Fruit fly (Drosophila melanogaster) whole organism, embryonic: ENCODE measurements around the gene Sam-S.

Experiments
- Blimp-1 ChIP-seq: fragments of 200-800 bp; sonication (Bioruptor generic); optimal IDR thresholded peaks from 3 replicates; lab custom pipeline; 2018; ENCODE audit warnings: missing biosample characterization, missing genetic modification characterization, mild to moderate bottlenecking, moderate library complexity, missing genetic modification reagents
- CG10147 ChIP-seq: fragments of 200-800 bp; sonication (Bioruptor generic); optimal IDR thresholded peaks from 2 replicates; lab custom pipeline; 2019; ENCODE audit warnings: missing biosample characterization, mild to moderate bottlenecking, missing genetic modification characterization, moderate library complexity
- CG11695 ChIP-seq: fragments of 200-800 bp; sonication (Bioruptor generic); IDR thresholded peaks from 3 replicates; pipeline ENCODE4 v1.3.6; 2022; ENCODE audit warnings: missing biosample characterization, missing genetic modification characterization
- CG13296 ChIP-seq: fragments of 200-800 bp; sonication (Bioruptor generic); optimal IDR thresholded peaks from 3 replicates; lab custom pipeline; 2018; ENCODE audit warnings: missing biosample characterization, mild to moderate bottlenecking, missing genetic modification characterization
- CG14860 ChIP-seq: fragments of 200-800 bp; sonication (Bioruptor generic); IDR thresholded peaks from 3 replicates; pipeline ENCODE4 v1.3.6; 2022; ENCODE audit warnings: missing biosample characterization, missing genetic modification characterization; ENCODE audit not compliant: partially characterized antibody
- CG1603 ChIP-seq: fragments of 200-800 bp; sonication (Bioruptor generic); optimal IDR thresholded peaks from 2 replicates; lab custom pipeline; 2019; ENCODE audit warnings: missing biosample characterization, mild to moderate bottlenecking, missing genetic modification characterization, moderate library complexity
- CG16813 ChIP-seq: fragments of 200-800 bp; sonication (Bioruptor generic); IDR thresholded peaks from 3 replicates; pipeline ENCODE4 v1.3.6; 2022; ENCODE audit warnings: missing biosample characterization, missing genetic modification characterization; ENCODE audit not compliant: partially characterized antibody
- CG17912 ChIP-seq: fragments of 200-800 bp; sonication (Bioruptor generic); optimal IDR thresholded peaks from 2 replicates; lab custom pipeline; 2018; ENCODE audit warnings: missing biosample characterization, mild to moderate bottlenecking, missing genetic modification characterization
- CG18262 ChIP-seq: fragments of 200-800 bp; optimal IDR thresholded peaks from 3 replicates; lab custom pipeline; 2019; ENCODE audit warnings: missing biosample characterization, mild to moderate bottlenecking, missing genetic modification characterization, moderate library complexity
- CG18599 ChIP-seq: fragments of 200-800 bp; sonication (Bioruptor generic); optimal IDR thresholded peaks from 3 replicates; lab custom pipeline; 2017; ENCODE audit warnings: missing biosample characterization, missing genetic modification characterization, mild to moderate bottlenecking, moderate library complexity, missing genetic modification reagents
- CG2875 ChIP-seq: fragments of 200-800 bp; sonication (Bioruptor generic); optimal IDR thresholded peaks from 2 replicates; lab custom pipeline; 2017; ENCODE audit warnings: missing biosample characterization, mild to moderate bottlenecking, missing genetic modification characterization, missing genetic modification reagents
- CG31388 ChIP-seq: fragments of 200-800 bp; sonication (Bioruptor generic); optimal IDR thresholded peaks from 2 replicates; lab custom pipeline; 2016; ENCODE audit warnings: missing biosample characterization, missing genetic modification characterization
- CG32767 ChIP-seq: fragments of 200-800 bp; sonication (Bioruptor generic); IDR thresholded peaks from 2 replicates; pipeline ENCODE4 v1.3.6; 2022; ENCODE audit warnings: missing biosample characterization, missing genetic modification characterization
- CG3281 ChIP-seq: fragments of 200-800 bp; sonication (Bioruptor generic); optimal IDR thresholded peaks from 3 replicates; lab custom pipeline; 2017; ENCODE audit warnings: missing biosample characterization, mild to moderate bottlenecking, missing genetic modification characterization
- CG3995 ChIP-seq: fragments of 200-800 bp; sonication (Bioruptor generic); optimal IDR thresholded peaks from 3 replicates; lab custom pipeline; 2016; ENCODE audit warnings: missing biosample characterization, missing genetic modification characterization
- CG4404 ChIP-seq: fragments of 200-800 bp; sonication (Bioruptor generic); IDR thresholded peaks from 2 replicates; pipeline ENCODE4 v1.3.6; 2022; ENCODE audit warnings: missing biosample characterization, missing genetic modification characterization
- CG4730 ChIP-seq: fragments of 200-800 bp; sonication (Bioruptor generic); IDR thresholded peaks from 2 replicates; pipeline ENCODE4 v1.3.6; 2022; ENCODE audit warnings: missing biosample characterization, missing genetic modification characterization
- CG8089 ChIP-seq: fragments of 200-800 bp; sonication (Bioruptor generic); optimal IDR thresholded peaks from 3 replicates; lab custom pipeline; 2016; ENCODE audit warnings: missing biosample characterization, missing genetic modification characterization
- CG8944 ChIP-seq: fragments of 200-800 bp; sonication (Bioruptor generic); optimal IDR thresholded peaks from 3 replicates; lab custom pipeline; 2016; ENCODE audit warnings: missing biosample characterization, missing genetic modification characterization
- CkIIα-i1 ChIP-seq: fragments of 200-800 bp; sonication (Bioruptor generic); IDR thresholded peaks from 2 replicates; pipeline ENCODE4 v1.3.6; 2022; ENCODE audit warnings: missing biosample characterization, missing genetic modification characterization
- D ChIP-seq, 2 experiments: fragments of 200-800 bp in 1 of 2; fragments of >200 bp in 1 of 2; sonication (Bioruptor generic) in 1 of 2; optimal IDR thresholded peaks; 2 replicates in 1 of 2; 3 replicates in 1 of 2; lab custom pipeline; 2017; ENCODE audit warnings: mild to moderate bottlenecking in 1 of 2, missing biosample characterization in 1 of 2, missing genetic modification characterization in 1 of 2, missing genetic modification reagents in 1 of 2
- ERR ChIP-seq: fragments of 200-800 bp; sonication (Bioruptor generic); optimal IDR thresholded peaks from 2 replicates; lab custom pipeline; 2016; ENCODE audit warnings: missing biosample characterization, missing genetic modification characterization
- Hey ChIP-seq: fragments of 200-800 bp; sonication (Bioruptor generic); optimal IDR thresholded peaks from 3 replicates; lab custom pipeline; 2018; ENCODE audit warnings: missing biosample characterization, mild to moderate bottlenecking, missing genetic modification characterization
- PHDP ChIP-seq: fragments of 200-800 bp; sonication (Bioruptor generic); optimal IDR thresholded peaks from 3 replicates; lab custom pipeline; 2018; ENCODE audit warnings: missing biosample characterization, mild to moderate bottlenecking, missing genetic modification characterization, moderate library complexity
- Rfx ChIP-seq: fragments of 200-800 bp; sonication (Bioruptor generic); IDR thresholded peaks from 2 replicates; pipeline ENCODE4 v1.3.6; 2022; ENCODE audit warnings: missing biosample characterization, missing genetic modification characterization
- Sry-β ChIP-seq: fragments of 200-800 bp; sonication (Bioruptor generic); optimal IDR thresholded peaks from 2 replicates; lab custom pipeline; 2018; ENCODE audit warnings: missing biosample characterization, mild to moderate bottlenecking, missing genetic modification characterization, moderate library complexity
- Ssrp ChIP-seq: fragments of 200-800 bp; sonication (Bioruptor generic); optimal IDR thresholded peaks from 2 replicates; lab custom pipeline; 2018; ENCODE audit warnings: missing biosample characterization, mild to moderate bottlenecking, missing genetic modification characterization, moderate library complexity
- Taf1 ChIP-seq: fragments of 200-800 bp; sonication (Bioruptor generic); IDR thresholded peaks from 2 replicates; pipeline ENCODE4 v1.3.6; 2022; ENCODE audit warnings: missing biosample characterization, missing genetic modification characterization
- Vsx1 ChIP-seq: fragments of 200-800 bp; sonication (Bioruptor generic); optimal IDR thresholded peaks from 2 replicates; lab custom pipeline; 2017; ENCODE audit warnings: missing biosample characterization, mild to moderate bottlenecking, missing genetic modification characterization, missing genetic modification reagents
- cad ChIP-seq: fragments of >200 bp; optimal IDR thresholded peaks from 2 replicates; lab custom pipeline; 2017; ENCODE audit warnings: missing biosample characterization, missing genetic modification characterization
- chm ChIP-seq: fragments of 200-800 bp; sonication (Bioruptor generic); IDR thresholded peaks from 2 replicates; pipeline ENCODE4 v1.3.6; 2022; ENCODE audit warnings: missing biosample characterization, missing genetic modification characterization
- croc ChIP-seq: fragments of 200-800 bp; sonication (Bioruptor generic); conservative IDR thresholded peaks from 3 replicates; pipeline ENCODE4 v1.3.6; 2022; ENCODE audit warnings: missing biosample characterization, missing genetic modification characterization
- dati ChIP-seq: fragments of 200-800 bp; sonication (Bioruptor generic); IDR thresholded peaks from 2 replicates; pipeline ENCODE4 v1.3.6; 2022; ENCODE audit warnings: missing biosample characterization, missing genetic modification characterization
- h ChIP-seq: fragments of >200 bp; optimal IDR thresholded peaks from 2 replicates; lab custom pipeline; 2017
- lola ChIP-seq, 3 experiments: fragments of >200 bp in 2 of 3; fragments of 200-800 bp in 1 of 3; sonication (Bioruptor generic) in 1 of 3; optimal IDR thresholded peaks; 2 replicates each; lab custom pipeline; 2017 to 2019; ENCODE audit warnings: missing biosample characterization in 3 of 3, missing genetic modification characterization in 3 of 3, mild to moderate bottlenecking in 1 of 3, moderate library complexity in 1 of 3
- lov ChIP-seq, 2 experiments: fragments of 200-800 bp in 1 of 2; fragments of >200 bp in 1 of 2; sonication (Bioruptor generic) in 1 of 2; IDR thresholded peaks in 1 of 2; optimal IDR thresholded peaks in 1 of 2; 2 replicates in 1 of 2; 3 replicates in 1 of 2; pipeline versions ENCODE4 v1.3.6 to Lab custom; 2017 to 2022; ENCODE audit warnings: missing biosample characterization in 1 of 2, missing genetic modification characterization in 1 of 2
- maf-S ChIP-seq: fragments of 200-800 bp; sonication (Bioruptor generic); optimal IDR thresholded peaks from 2 replicates; lab custom pipeline; 2016; ENCODE audit warnings: missing biosample characterization, missing genetic modification characterization
- odd ChIP-seq: fragments of 200-800 bp; sonication (Bioruptor generic); optimal IDR thresholded peaks from 2 replicates; lab custom pipeline; 2017; ENCODE audit warnings: missing biosample characterization, mild to moderate bottlenecking, missing genetic modification characterization
- onecut ChIP-seq: fragments of 200-800 bp; sonication (Bioruptor generic); IDR thresholded peaks from 2 replicates; pipeline ENCODE4 v1.3.6; 2022; ENCODE audit warnings: missing biosample characterization, missing genetic modification characterization
- org-1 ChIP-seq: fragments of 200-800 bp; sonication (Bioruptor generic); optimal IDR thresholded peaks from 2 replicates; lab custom pipeline; 2017; ENCODE audit warnings: missing biosample characterization, missing genetic modification characterization
- pan ChIP-seq, 4 experiments: fragments of >200 bp in 3 of 4; fragments of 200-800 bp in 1 of 4; sonication (Bioruptor generic) in 1 of 4; optimal IDR thresholded peaks in 3 of 4; IDR thresholded peaks in 1 of 4; 2 replicates each; pipeline versions ENCODE4 v1.3.6 to Lab custom; 2017 to 2022; ENCODE audit warnings: missing biosample characterization in 2 of 4, missing genetic modification characterization in 2 of 4, mixed read lengths in 1 of 4
- peb ChIP-seq: fragments of 200-800 bp; sonication (Bioruptor generic); IDR thresholded peaks from 2 replicates; pipeline ENCODE4 v1.3.6; 2022; ENCODE audit warnings: missing biosample characterization, missing genetic modification characterization
- phol ChIP-seq: fragments of 200-800 bp; sonication (Bioruptor generic); optimal IDR thresholded peaks from 3 replicates; lab custom pipeline; 2018; ENCODE audit warnings: missing biosample characterization, mild to moderate bottlenecking, missing genetic modification characterization, moderate library complexity
- sisA ChIP-seq: fragments of 200-800 bp; sonication (Bioruptor generic); IDR thresholded peaks from 2 replicates; pipeline ENCODE4 v1.3.6; 2022; ENCODE audit warnings: missing biosample characterization, missing genetic modification characterization
- toy ChIP-seq: fragments of 200-800 bp; sonication (Bioruptor generic); IDR thresholded peaks from 2 replicates; pipeline ENCODE4 v1.3.6; 2022; ENCODE audit warnings: missing biosample characterization, missing genetic modification characterization
- unc-4 ChIP-seq: fragments of 200-800 bp; sonication (Bioruptor generic); IDR thresholded peaks from 2 replicates; pipeline ENCODE4 v1.3.6; 2022; ENCODE audit warnings: missing biosample characterization, missing genetic modification characterization; ENCODE audit not compliant: partially characterized antibody
- zfh2 ChIP-seq: fragments of 200-800 bp; sonication (Bioruptor generic); optimal IDR thresholded peaks from 2 replicates; lab custom pipeline; 2016; ENCODE audit warnings: missing biosample characterization, missing genetic modification characterization

The Sam-S gene

dm6 chr2L:116388-116787, 9.7 kb downstream of the Sam-S start, which contains the start of gene CG13694:
TSS of gene CG13694 (minus strand) at chr2L:116488.
- TF ChIP-seq cad (GFP tag; lab: Kevin White, UChicago) = no peak

dm6 chr2L:117750-118149, 11.0 kb downstream of the Sam-S start:
- TF ChIP-seq peb (GFP tag; lab: Robert Waterston, UW) (no peak), croc (no peak), Rfx (GFP tag; lab: Robert Waterston, UW) (peak; percentile 40; the same call in 1 of the 2 replicates), lov (optimal IDR thresholded peaks at IDR 0.05; lab: Kevin White, UChicago) (no peak), lov (GFP tag; IDR thresholded peaks at IDR 0.05; lab: Robert Waterston, UW) (peak; percentile 61; the same call in 1 of the 3 replicates), pan (optimal IDR thresholded peaks at IDR 0.05; lab: Kevin White, UChicago) (no peak), pan (GFP tag; optimal IDR thresholded peaks at IDR 0.05 in 1 of 2, IDR thresholded peaks at IDR 0.05 in 1 of 2) (peak in 1 of 2 experiments; percentile 41), CG8089 (GFP tag; lab: Kevin White, UChicago) (no peak), CG2875 (GFP tag; lab: Kevin White, UChicago) (peak; percentile 56), CG10147 (no peak), D (optimal IDR thresholded peaks at IDR 0.05; lab: Kevin White, UChicago) (no peak), D (GFP tag; optimal IDR thresholded peaks at IDR 0.05; lab: Kevin White, UChicago) (no peak), CkIIα-i1 (no peak), CG1603 (peak; percentile 14), Sry-β (GFP tag; lab: Kevin White, UChicago) (no peak), lola (GFP tag; optimal IDR thresholded peaks at IDR 0.05; lab: Kevin White, UChicago) (no peak), CG18262 (no peak), Blimp-1 (GFP tag; lab: Kevin White, UChicago) (no peak), PHDP (peak; percentile 27), CG4730 (GFP tag; lab: Robert Waterston, UW) (no peak), CG3281 (GFP tag; lab: Kevin White, UChicago) (peak; percentile 34), dati (GFP tag; lab: Robert Waterston, UW) (no peak), CG3995 (GFP tag; lab: Kevin White, UChicago) (no peak), CG17912 (GFP tag; lab: Kevin White, UChicago) (no peak), CG14860 (GFP tag; lab: Robert Waterston, UW) (no peak), CG13296 (GFP tag; lab: Kevin White, UChicago) (peak; percentile 67), zfh2 (no peak), CG31388 (GFP tag; lab: Kevin White, UChicago) (no peak), CG16813 (GFP tag; lab: Robert Waterston, UW) (no peak), onecut (peak; percentile 31; the same call in 1 of the 2 replicates), Vsx1 (no peak), odd (GFP tag; lab: Kevin White, UChicago) (no peak), chm (peak; percentile 54; the same call in 1 of the 2 replicates), h (no peak), CG8944 (GFP tag; lab: Kevin White, UChicago) (no peak), unc-4 (GFP tag; lab: Robert Waterston, UW) (no peak), Hey (tag; lab: Kevin White, UChicago) (peak; percentile 13), CG4404 (GFP tag; lab: Robert Waterston, UW) (no peak), Ssrp (no peak), sisA (GFP tag; lab: Robert Waterston, UW) (no peak), phol (no peak), org-1 (GFP tag; lab: Kevin White, UChicago) (no peak), toy (GFP tag; lab: Robert Waterston, UW) (no peak), ERR (no peak), Taf1 (GFP tag; lab: Robert Waterston, UW) (no peak), CG18599 (GFP tag; lab: Kevin White, UChicago) (peak; percentile 69), maf-S (no peak), CG11695 (GFP tag; lab: Robert Waterston, UW) (peak; percentile 51; the same call in 1 of the 3 replicates), CG32767 (GFP tag; lab: Robert Waterston, UW) (0 out of 2 replicates have a peak, but pooled peaks have one; percentile 29)
